Worm (Caenorhabditis elegans): ENCODE results near the gene flcn-1.

DNA sequence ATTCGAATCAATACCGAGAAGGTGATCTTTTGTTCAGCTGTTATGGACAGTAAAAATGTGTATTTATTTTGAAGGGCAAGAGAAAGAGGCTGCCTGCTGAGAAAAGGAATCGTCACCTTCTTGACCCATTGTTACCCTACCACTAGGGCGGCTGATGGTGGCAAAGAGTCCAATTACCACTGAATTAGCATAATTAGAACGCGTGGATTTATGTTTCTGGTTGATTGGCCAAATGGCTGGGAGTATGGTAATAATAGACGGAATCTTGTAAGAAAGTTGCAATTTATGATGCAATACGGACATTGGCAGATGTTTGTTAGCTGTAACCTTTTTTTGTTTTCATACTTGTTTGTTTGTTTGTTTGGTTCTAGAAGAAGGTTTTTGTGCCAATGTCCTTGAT lies 11.3 kb downstream of the flcn-1 start:
- no peak for TF ChIP-seq R02D3.7 (tag; optimal IDR thresholded peaks at IDR 0.05)
- TF ChIP-seq nhr-11 (tag; optimal IDR thresholded peaks at IDR 0.05): no peak
- TF ChIP-seq pha-4 (tag; optimal IDR thresholded peaks at IDR 0.05): no peak
- no peak for TF ChIP-seq nhr-28 (tag; optimal IDR thresholded peaks at IDR 0.05)
- no peak for TF ChIP-seq nhr-25 (tag; optimal IDR thresholded peaks at IDR 0.05)
- TF ChIP-seq zag-1 (tag; optimal IDR thresholded peaks at IDR 0.05): no peak
- TF ChIP-seq skn-1 (tag; optimal IDR thresholded peaks at IDR 0.05): no peak
- TF ChIP-seq nhr-23 (tag; optimal IDR thresholded peaks at IDR 0.05): no peak
- no peak for TF ChIP-seq ztf-4 (tag; optimal IDR thresholded peaks at IDR 0.05)
- TF ChIP-seq mdl-1 (tag; optimal IDR thresholded peaks at IDR 0.05): no peak

Data from whole organism, L3 larva.